Worm (Caenorhabditis elegans) whole organism, L1 larva: ENCODE results near the gene mam-3.

Source experiments
- dpl-1 ChIP-seq, 3 experiments: fragments of 150-350 bp in 2 of 3; sonication (generic microtip) in 1 of 3; optimal IDR thresholded peaks; 2 replicates each; lab custom pipeline; 2014 to 2017; ENCODE audit warnings: missing biosample characterization in 3 of 3, missing genetic modification characterization in 3 of 3, missing genetic modification reagents in 3 of 3
- elt-3 ChIP-seq, 6 experiments: fragments of 150-350 bp in 1 of 6; sonication (generic microtip); optimal IDR thresholded peaks; 2 replicates each; lab custom pipeline; 2017 to 2018; ENCODE audit warnings: missing biosample characterization in 6 of 6, missing genetic modification characterization in 6 of 6, inconsistent platforms in 1 of 6
- lin-13 ChIP-seq: fragments of 150-350 bp; optimal IDR thresholded peaks from 2 replicates; lab custom pipeline; 2014; ENCODE audit warnings: missing biosample characterization, missing genetic modification reagents, missing genetic modification characterization
- lin-35 ChIP-seq, 2 experiments: fragments of 150-350 bp; optimal IDR thresholded peaks; 2 replicates each; lab custom pipeline; 2014; ENCODE audit warnings: missing biosample characterization in 2 of 2, missing genetic modification characterization in 2 of 2, missing genetic modification reagents in 2 of 2
- lir-3 ChIP-seq: sonication (generic microtip); optimal IDR thresholded peaks from 2 replicates; lab custom pipeline; 2016; ENCODE audit warnings: mild to moderate bottlenecking, missing genetic modification characterization, moderate library complexity, missing compliant biosample characterization; ENCODE audit not compliant: poor library complexity
- nhr-237 ChIP-seq: fragments of 150-350 bp; optimal IDR thresholded peaks from 2 replicates; lab custom pipeline; 2014; ENCODE audit warnings: missing biosample characterization, missing genetic modification characterization
- nhr-90 ChIP-seq: sonication (generic microtip); optimal IDR thresholded peaks from 2 replicates; lab custom pipeline; 2016; ENCODE audit warnings: mild to moderate bottlenecking, missing genetic modification characterization, missing compliant biosample characterization; ENCODE audit not compliant: poor library complexity
- tbx-2 ChIP-seq: sonication (generic microtip); optimal IDR thresholded peaks from 2 replicates; lab custom pipeline; 2016; ENCODE audit warnings: missing genetic modification characterization, missing compliant biosample characterization
- unc-62 ChIP-seq: fragments of 150-350 bp; optimal IDR thresholded peaks from 2 replicates; lab custom pipeline; 2014; ENCODE audit warnings: missing biosample characterization, missing genetic modification reagents, missing genetic modification characterization

- TF ChIP-seq unc-62 (no peak), lir-3 (tag; lab: Kevin White, UChicago) (no peak), elt-3 (tag; optimal IDR thresholded peaks at IDR 0.05; lab: Kevin White, UChicago) (no peak), lin-35 (GFP tag; optimal IDR thresholded peaks at IDR 0.05; lab: Kevin White, UChicago) (peak in 1 of 2 experiments; percentile 5), lin-13 (GFP tag; lab: Kevin White, UChicago) (no peak), nhr-237 (no peak), nhr-90 (tag; lab: Kevin White, UChicago) (peak; percentile 32), tbx-2 (tag; lab: Kevin White, UChicago) (no peak), dpl-1 (GFP tag; optimal IDR thresholded peaks at IDR 0.05; lab: Kevin White, UChicago) (no peak)
Observed at ce11 chrIV:13396375-13396774, 48.8 kb downstream of the mam-3 start.
